Worm (Caenorhabditis elegans) whole organism, young adult: ENCODE measurements around the gene cfp-1.

Experiments used
- B0035.1 ChIP-seq: sonication (generic microtip); optimal IDR thresholded peaks from 2 replicates; lab custom pipeline; 2016; ENCODE audit warnings: missing genetic modification characterization, mild to moderate bottlenecking, missing compliant biosample characterization, missing genotype, missing genetic modification reagents
- D2030.7 ChIP-seq: fragments of 200-800 bp; sonication (Bioruptor generic); IDR thresholded peaks from 2 replicates; pipeline ENCODE4 v1.3.6; 2022; ENCODE audit warnings: missing genetic modification reagents, missing genetic modification characterization, missing compliant biosample characterization
- F49E8.2 ChIP-seq: sonication (generic microtip); optimal IDR thresholded peaks from 3 replicates; lab custom pipeline; 2017; ENCODE audit warnings: missing genetic modification characterization, mild to moderate bottlenecking, missing compliant biosample characterization, antibody characterized with exemption, moderate library complexity; ENCODE audit not compliant: insufficient read depth
- Y53F4B.3 ChIP-seq: fragments of 200-800 bp; sonication (Bioruptor generic); IDR thresholded peaks from 2 replicates; pipeline ENCODE4 v1.3.6; 2022; ENCODE audit warnings: missing genetic modification reagents, missing genetic modification characterization, missing compliant biosample characterization
- Y56A3A.18 ChIP-seq: fragments of 200-800 bp; sonication (Bioruptor generic); IDR thresholded peaks from 2 replicates; pipeline ENCODE4 v1.3.6; 2022; ENCODE audit warnings: missing genetic modification reagents, missing genetic modification characterization, missing compliant biosample characterization
- Y79H2A.3 ChIP-seq: fragments of 200-800 bp; sonication (Bioruptor generic); conservative IDR thresholded peaks from 2 replicates; pipeline ENCODE4 v1.3.6; 2022; ENCODE audit warnings: missing genetic modification reagents, missing genetic modification characterization, missing compliant biosample characterization
- ZK185.1 ChIP-seq: sonication (generic microtip); optimal IDR thresholded peaks from 2 replicates; lab custom pipeline; 2016; ENCODE audit warnings: mild to moderate bottlenecking, missing genetic modification characterization, missing compliant biosample characterization; ENCODE audit not compliant: poor library complexity, severe bottlenecking
- ama-1 ChIP-seq, 3 experiments: fragments of 150-350 bp in 1 of 3; sonication (generic microtip) in 2 of 3; optimal IDR thresholded peaks; 2 replicates each; lab custom pipeline; 2014 to 2018; ENCODE audit warnings: missing biosample characterization in 2 of 3, missing genetic modification characterization in 2 of 3, missing genetic modification reagents in 2 of 3
- attf-3 ChIP-seq: fragments of 200-800 bp; sonication (Bioruptor generic); conservative IDR thresholded peaks from 2 replicates; pipeline ENCODE4 v1.3.6; 2022; ENCODE audit warnings: missing genetic modification reagents, missing genetic modification characterization, missing compliant biosample characterization
- attf-5 ChIP-seq: fragments of 200-800 bp; sonication (Bioruptor generic); optimal IDR thresholded peaks from 2 replicates; lab custom pipeline; 2018; ENCODE audit warnings: mild to moderate bottlenecking, missing genetic modification characterization, missing compliant biosample characterization
- bed-2 ChIP-seq: fragments of 200-800 bp; sonication (Bioruptor generic); IDR thresholded peaks from 2 replicates; pipeline ENCODE4 v1.3.6; 2022; ENCODE audit warnings: missing genetic modification reagents, missing genetic modification characterization, missing compliant biosample characterization
- cebp-1 ChIP-seq, 2 experiments: fragments of 200-800 bp in 1 of 2; sonication (Bioruptor generic) in 1 of 2; sonication (generic microtip) in 1 of 2; IDR thresholded peaks in 1 of 2; optimal IDR thresholded peaks in 1 of 2; 2 replicates each; pipeline versions ENCODE4 v1.3.6 to Lab custom; 2017 to 2022; ENCODE audit warnings: missing compliant biosample characterization in 2 of 2, missing genetic modification characterization in 2 of 2, mild to moderate bottlenecking in 1 of 2, missing genetic modification reagents in 1 of 2, moderate library complexity in 1 of 2
- chd-7 ChIP-seq: sonication (generic microtip); optimal IDR thresholded peaks from 2 replicates; lab custom pipeline; 2016; ENCODE audit warnings: mild to moderate bottlenecking, missing genetic modification characterization, moderate library complexity, missing compliant biosample characterization
- dpff-1 ChIP-seq: sonication (generic microtip); optimal IDR thresholded peaks from 2 replicates; lab custom pipeline; 2017; ENCODE audit warnings: mild to moderate bottlenecking, missing genetic modification characterization, missing compliant biosample characterization
- dpl-1 ChIP-seq: fragments of 150-350 bp; optimal IDR thresholded peaks from 2 replicates; lab custom pipeline; 2014; ENCODE audit warnings: missing biosample characterization, missing genetic modification reagents, missing genetic modification characterization
- efl-1 ChIP-seq: fragments of 150-350 bp; optimal IDR thresholded peaks from 2 replicates; lab custom pipeline; 2014; ENCODE audit warnings: missing biosample characterization, missing genetic modification reagents, missing genetic modification characterization
- fkh-3 ChIP-seq: sonication (generic microtip); optimal IDR thresholded peaks from 2 replicates; lab custom pipeline; 2016; ENCODE audit warnings: mild to moderate bottlenecking, missing genetic modification characterization, missing compliant biosample characterization
- him-1 ChIP-seq: sonication (generic microtip); optimal IDR thresholded peaks from 2 replicates; lab custom pipeline; 2016; ENCODE audit warnings: missing genotype, missing genetic modification reagents, missing genetic modification characterization, missing compliant biosample characterization
- hlh-26 ChIP-seq: fragments of 200-800 bp; sonication (Bioruptor generic); conservative IDR thresholded peaks from 2 replicates; pipeline ENCODE4 v1.3.6; 2022; ENCODE audit warnings: missing genetic modification reagents, missing genetic modification characterization, missing compliant biosample characterization
- hmg-1.2 ChIP-seq: fragments of 200-800 bp; sonication (Bioruptor generic); IDR thresholded peaks from 2 replicates; pipeline ENCODE4 v1.3.6; 2022; ENCODE audit warnings: missing genetic modification reagents, missing genetic modification characterization, missing compliant biosample characterization
- hrde-1 ChIP-seq: sonication (generic microtip); optimal IDR thresholded peaks from 2 replicates; lab custom pipeline; 2016; ENCODE audit warnings: missing genetic modification characterization, mild to moderate bottlenecking, missing compliant biosample characterization, moderate library complexity, missing genotype, missing genetic modification reagents, borderline replicate concordance
- let-526 ChIP-seq: fragments of 200-800 bp; sonication (Bioruptor generic); IDR thresholded peaks from 2 replicates; pipeline ENCODE4 v1.3.6; 2022; ENCODE audit warnings: missing genetic modification reagents, missing genetic modification characterization, missing compliant biosample characterization
- lin-40 ChIP-seq: sonication (generic microtip); optimal IDR thresholded peaks from 2 replicates; lab custom pipeline; 2016; ENCODE audit warnings: missing genetic modification characterization, mild to moderate bottlenecking, missing compliant biosample characterization, missing genotype, missing genetic modification reagents
- lsl-1 ChIP-seq: fragments of 200-800 bp; sonication (Bioruptor generic); optimal IDR thresholded peaks from 2 replicates; lab custom pipeline; 2018; ENCODE audit warnings: mild to moderate bottlenecking, missing genetic modification characterization, moderate library complexity, missing compliant biosample characterization
- lsy-27 ChIP-seq: sonication (generic microtip); optimal IDR thresholded peaks from 2 replicates; lab custom pipeline; 2017; ENCODE audit warnings: missing genetic modification characterization, mild to moderate bottlenecking, missing compliant biosample characterization, antibody characterized with exemption, missing genotype, borderline replicate concordance; ENCODE audit not compliant: insufficient read depth
- madf-3 ChIP-seq: fragments of 200-800 bp; sonication (Bioruptor generic); IDR thresholded peaks from 2 replicates; pipeline ENCODE4 v1.3.6; 2022; ENCODE audit warnings: missing genetic modification reagents, missing genetic modification characterization, missing compliant biosample characterization
- mcd-1 ChIP-seq: fragments of 200-800 bp; sonication (Bioruptor generic); IDR thresholded peaks from 2 replicates; pipeline ENCODE4 v1.3.6; 2022; ENCODE audit warnings: missing genetic modification reagents, missing genetic modification characterization, missing compliant biosample characterization
- nfya-1 ChIP-seq: sonication (generic microtip); optimal IDR thresholded peaks from 2 replicates; lab custom pipeline; 2017; ENCODE audit warnings: antibody characterized with exemption, missing compliant biosample characterization, missing genetic modification characterization, borderline replicate concordance; ENCODE audit not compliant: insufficient read depth
- nhr-80 ChIP-seq: sonication (generic microtip); optimal IDR thresholded peaks from 2 replicates; lab custom pipeline; 2016; ENCODE audit warnings: missing genetic modification characterization, missing compliant biosample characterization
- nhr-90 ChIP-seq: sonication (generic microtip); optimal IDR thresholded peaks from 2 replicates; lab custom pipeline; 2016; ENCODE audit warnings: missing genotype, mild to moderate bottlenecking, missing genetic modification characterization, missing compliant biosample characterization
- repo-1 ChIP-seq: sonication (generic microtip); optimal IDR thresholded peaks from 2 replicates; lab custom pipeline; 2017; ENCODE audit warnings: mild to moderate bottlenecking, missing genetic modification characterization, missing compliant biosample characterization
- sdz-38 ChIP-seq: sonication (generic microtip); optimal IDR thresholded peaks from 2 replicates; lab custom pipeline; 2016; ENCODE audit warnings: missing genotype, missing genetic modification characterization, missing compliant biosample characterization
- sea-2 ChIP-seq: fragments of 200-800 bp; sonication (Bioruptor generic); IDR thresholded peaks from 2 replicates; pipeline ENCODE4 v1.3.6; 2022; ENCODE audit warnings: missing genetic modification characterization, missing compliant biosample characterization
- snpc-4 ChIP-seq, 5 experiments: fragments of 150-350 bp in 1 of 5; sonication (generic microtip) in 4 of 5; optimal IDR thresholded peaks; 2 replicates each; lab custom pipeline; 2014 to 2018; ENCODE audit warnings: missing genetic modification characterization in 5 of 5, missing biosample characterization in 3 of 5, antibody characterized with exemption in 2 of 5, mild to moderate bottlenecking in 2 of 5, missing compliant biosample characterization in 2 of 5, missing genotype in 2 of 5, moderate library complexity in 2 of 5, missing genetic modification reagents in 1 of 5
- somi-1 ChIP-seq: fragments of 200-800 bp; sonication (Bioruptor generic); optimal IDR thresholded peaks from 2 replicates; lab custom pipeline; 2018; ENCODE audit warnings: mild to moderate bottlenecking, missing genetic modification characterization, missing compliant biosample characterization
- tbp1 ChIP-seq: fragments of 200-800 bp; sonication (Bioruptor generic); optimal IDR thresholded peaks from 2 replicates; lab custom pipeline; 2018; ENCODE audit warnings: mild to moderate bottlenecking, missing genetic modification characterization, missing compliant biosample characterization
- tbx-9 ChIP-seq: sonication (generic microtip); optimal IDR thresholded peaks from 2 replicates; lab custom pipeline; 2016; ENCODE audit warnings: borderline replicate concordance, missing genetic modification characterization, inconsistent platforms, missing compliant biosample characterization
- unc-130 ChIP-seq: sonication (generic microtip); optimal IDR thresholded peaks from 2 replicates; lab custom pipeline; 2016; ENCODE audit warnings: missing genetic modification reagents, missing genetic modification characterization, missing compliant biosample characterization
- unc-62 ChIP-seq: fragments of 150-350 bp; optimal IDR thresholded peaks from 2 replicates; lab custom pipeline; 2014; ENCODE audit warnings: missing biosample characterization, missing genetic modification reagents, missing genetic modification characterization
- zfh-2 ChIP-seq: fragments of 200-800 bp; sonication (Bioruptor generic); conservative IDR thresholded peaks from 2 replicates; pipeline ENCODE4 v1.3.6; 2022; ENCODE audit warnings: missing genetic modification reagents, missing genetic modification characterization, missing compliant biosample characterization
- ztf-18 ChIP-seq: sonication (generic microtip); optimal IDR thresholded peaks from 2 replicates; lab custom pipeline; 2016; ENCODE audit warnings: missing genotype, mild to moderate bottlenecking, missing genetic modification characterization, missing compliant biosample characterization
- ztf-22 ChIP-seq: fragments of 200-800 bp; sonication (Bioruptor generic); optimal IDR thresholded peaks from 2 replicates; lab custom pipeline; 2018; ENCODE audit warnings: mild to moderate bottlenecking, missing genetic modification characterization, moderate library complexity, missing compliant biosample characterization
- ztf-3 ChIP-seq: fragments of 200-800 bp; sonication (Bioruptor generic); optimal IDR thresholded peaks from 2 replicates; lab custom pipeline; 2018; ENCODE audit warnings: mild to moderate bottlenecking, missing genetic modification characterization, missing compliant biosample characterization

The cfp-1 gene

ce11 chrIV:14033502-14033751 lies 43.8 kb upstream of the cfp-1 start:
- peak; percentile 96 for TF ChIP-seq hmg-1.2
- peak; percentile 43 for TF ChIP-seq attf-5 (GFP tag; lab: Kevin White, UChicago)
- no peak for TF ChIP-seq ZK185.1 (tag; lab: Kevin White, UChicago)
- no peak for TF ChIP-seq tbp1 (GFP tag; lab: Kevin White, UChicago)
- TF ChIP-seq cebp-1 (GFP tag; IDR thresholded peaks at IDR 0.05; lab: Robert Waterston, UW): no peak
- no peak for TF ChIP-seq cebp-1 (tag; optimal IDR thresholded peaks at IDR 0.05; lab: Kevin White, UChicago)
- peak; percentile 41 for TF ChIP-seq ztf-18 (tag; lab: Kevin White, UChicago)
- TF ChIP-seq snpc-4 (GFP tag; optimal IDR thresholded peaks at IDR 0.05; lab: Kevin White, UChicago): no peak
- peak in 2 of 4 experiments; percentile 14 to 31 for TF ChIP-seq snpc-4 (tag; optimal IDR thresholded peaks at IDR 0.05; lab: Kevin White, UChicago)
- TF ChIP-seq nfya-1: no peak
- TF ChIP-seq lin-40: peak; percentile 51
- peak; percentile 98 for TF ChIP-seq zfh-2 (GFP tag; lab: Robert Waterston, UW)
- no peak for TF ChIP-seq dpff-1 (tag; lab: Kevin White, UChicago)
- no peak for TF ChIP-seq lsl-1 (GFP tag; lab: Kevin White, UChicago)
- no peak for TF ChIP-seq F49E8.2 (tag; lab: Kevin White, UChicago)
- 0 out of 2 replicates have a peak, but pooled peaks have one; percentile 1 for TF ChIP-seq mcd-1 (GFP tag; lab: Robert Waterston, UW)
- no peak for TF ChIP-seq let-526 (GFP tag; lab: Robert Waterston, UW)
- TF ChIP-seq nhr-80 (tag; lab: Kevin White, UChicago): peak; percentile 70

ce11 chrIV:14033752-14034570 lies 43.3 kb upstream of the cfp-1 start:
- TF ChIP-seq hrde-1 (tag; lab: Kevin White, UChicago) (no peak), hlh-26 (GFP tag; lab: Robert Waterston, UW) (0 out of 2 replicates have a peak, but pooled peaks have one; percentile 35), chd-7 (tag; lab: Kevin White, UChicago) (peak; percentile 75), dpff-1 (tag; lab: Kevin White, UChicago) (peak; percentile 91), madf-3 (GFP tag; lab: Robert Waterston, UW) (no peak; the same call in 1 of the 2 replicates), attf-3 (GFP tag; lab: Robert Waterston, UW) (no peak; the same call in 1 of the 2 replicates), fkh-3 (tag; lab: Kevin White, UChicago) (peak; percentile 96), unc-130 (GFP tag; lab: Kevin White, UChicago) (no peak), B0035.1 (tag; lab: Kevin White, UChicago) (peak; percentile 59), sdz-38 (no peak), efl-1 (no peak), lsy-27 (tag; lab: Kevin White, UChicago) (no peak), somi-1 (GFP tag; lab: Kevin White, UChicago) (peak; percentile 28), Y53F4B.3 (GFP tag; lab: Robert Waterston, UW) (no peak), nhr-90 (peak; percentile 18), repo-1 (tag; lab: Kevin White, UChicago) (peak; percentile 77), him-1 (tag; lab: Kevin White, UChicago) (no peak), Y56A3A.18 (GFP tag; lab: Robert Waterston, UW) (peak; percentile 34; the same call in 1 of the 2 replicates), Y79H2A.3 (GFP tag; lab: Robert Waterston, UW) (no peak), ztf-22 (GFP tag; lab: Kevin White, UChicago) (no peak), unc-62 (GFP tag; lab: Kevin White, UChicago) (no peak), ztf-3 (GFP tag; lab: Kevin White, UChicago) (no peak), D2030.7 (GFP tag; lab: Robert Waterston, UW) (0 out of 2 replicates have a peak, but pooled peaks have one; percentile 14), tbx-9 (no peak), hmg-1.2 (no peak), bed-2 (GFP tag; lab: Robert Waterston, UW) (no peak), sea-2 (GFP tag; lab: Robert Waterston, UW) (no peak), mcd-1 (GFP tag; lab: Robert Waterston, UW) (peak; percentile 34), ama-1 (optimal IDR thresholded peaks at IDR 0.05; lab: Kevin White, UChicago) (peak; percentile 100), ama-1 (GFP tag; optimal IDR thresholded peaks at IDR 0.05; lab: Kevin White, UChicago) (peak in 1 of 2 experiments; percentile 70), dpl-1 (GFP tag; lab: Kevin White, UChicago) (no peak)
